Fruit fly (Drosophila melanogaster): ENCODE data around the gene AttD.

Gene AttD

DNA sequence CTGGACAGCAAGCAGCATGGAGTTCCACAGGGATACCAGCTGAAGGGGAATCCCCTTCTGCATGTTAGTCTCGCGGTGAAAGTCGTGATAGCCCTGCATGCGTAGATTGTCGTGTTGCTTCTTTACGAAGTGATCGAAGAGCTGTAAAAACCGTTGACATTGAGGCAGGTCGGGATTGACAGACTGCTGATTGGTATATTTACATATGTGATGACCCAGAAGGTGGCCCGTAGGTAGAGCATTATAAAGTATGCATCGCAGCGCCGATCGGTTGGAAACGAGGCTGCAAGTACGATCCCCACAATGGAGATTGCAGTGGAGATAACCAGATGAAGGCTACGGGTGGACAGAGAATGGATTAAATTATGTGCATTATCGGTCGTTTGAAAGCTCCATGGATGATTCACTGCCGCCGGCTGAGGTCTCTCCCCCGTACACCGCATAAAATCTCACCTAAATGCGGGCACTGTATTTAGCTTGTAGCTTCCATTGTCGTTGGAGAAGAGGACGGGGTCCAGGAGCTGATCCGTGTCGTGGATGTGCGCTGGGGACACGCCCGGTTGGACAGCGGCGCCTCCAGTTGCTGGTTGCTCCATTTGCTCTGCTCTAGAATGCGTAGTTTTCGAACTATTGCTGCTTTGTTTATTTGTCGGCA, 45.3 kb downstream of the AttD start (continued):
- TF ChIP-seq CG8388 (GFP tag; optimal IDR thresholded peaks at IDR 0.05) = no peak
- TF ChIP-seq CG8281 (tag; optimal IDR thresholded peaks at IDR 0.05) = no peak
- no peak for TF ChIP-seq CG16815 (GFP tag; optimal IDR thresholded peaks at IDR 0.05)
- TF ChIP-seq CG13296 (GFP tag; optimal IDR thresholded peaks at IDR 0.05) = no peak
- TF ChIP-seq CkIIα-i1 (GFP tag; IDR thresholded peaks at IDR 0.05) = no peak
- no peak for TF ChIP-seq prd (optimal IDR thresholded peaks at IDR 0.05)
- no peak for TF ChIP-seq prd (GFP tag; IDR thresholded peaks at IDR 0.05)
- peak; percentile 17 for TF ChIP-seq CG2120 (GFP tag; optimal IDR thresholded peaks at IDR 0.05)
- no peak for TF ChIP-seq CG7928 (GFP tag; optimal IDR thresholded peaks at IDR 0.05)
- TF ChIP-seq bab2 (GFP tag; optimal IDR thresholded peaks at IDR 0.05) = no peak
- no peak for TF ChIP-seq danr (GFP tag; IDR thresholded peaks at IDR 0.05)
- no peak for TF ChIP-seq CG2712 (tag; optimal IDR thresholded peaks at IDR 0.05)
- TF ChIP-seq Xrp1 (GFP tag; IDR thresholded peaks at IDR 0.05) = peak; percentile 6; the same call in 1 of the 2 replicates

DNA sequence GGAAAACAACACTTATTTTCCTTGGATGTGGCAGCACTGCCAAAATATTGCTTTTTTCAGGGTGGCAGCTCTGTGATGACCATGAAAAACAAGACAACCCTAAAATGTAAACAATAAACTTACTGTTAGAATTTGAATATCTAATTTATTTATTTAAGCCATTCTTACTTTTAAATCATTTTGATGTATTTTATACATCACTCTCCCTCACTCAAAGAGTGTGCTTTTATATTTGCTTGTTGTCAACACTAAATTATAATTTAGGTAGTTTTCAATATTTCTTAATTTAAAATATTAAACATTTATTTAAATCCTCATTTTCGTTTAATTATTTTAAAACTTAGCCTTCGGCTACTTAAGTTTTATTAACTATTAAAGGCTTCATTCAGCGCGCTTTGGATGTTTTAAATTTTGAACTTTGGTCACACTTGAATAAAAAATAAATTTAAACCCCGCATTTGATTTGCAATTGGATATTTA, 45.8 kb downstream of the AttD start, which contains the start of the genes CG7523 and Mps1:
TSS of gene CG7523 (minus strand) at position 39 of the 480 bp plus-strand sequence.
TSS of gene Mps1 (plus strand) at position 415 of the 480 bp plus-strand sequence.
- TF ChIP-seq gsb-n (tag; optimal IDR thresholded peaks at IDR 0.05) (no peak), onecut (GFP tag; IDR thresholded peaks at IDR 0.05) (peak; percentile 49; the same call in 1 of the 2 replicates), CG7987 (GFP tag; optimal IDR thresholded peaks at IDR 0.05) (no peak), Myb (GFP tag; optimal IDR thresholded peaks at IDR 0.05) (peak; percentile 91), CG2712 (tag; optimal IDR thresholded peaks at IDR 0.05) (peak; percentile 38), mam (GFP tag; optimal IDR thresholded peaks at IDR 0.05) (peak; percentile 10), CG17361 (GFP tag; IDR thresholded peaks at IDR 0.05) (peak; percentile 59; the same call in 2 of the 3 replicates), CG4617 (GFP tag; optimal IDR thresholded peaks at IDR 0.05; ENCODE audit: borderline replicate concordance) (peak; percentile 51), hth (optimal IDR thresholded peaks at IDR 0.05) (no peak), CG12659 (GFP tag; optimal IDR thresholded peaks at IDR 0.05) (peak; percentile 68), CG15601 (tag; optimal IDR thresholded peaks at IDR 0.05) (peak; percentile 55), CG5180 (GFP tag; optimal IDR thresholded peaks at IDR 0.05) (no peak), slou (GFP tag; optimal IDR thresholded peaks at IDR 0.05) (no peak), pfk (GFP tag; optimal IDR thresholded peaks at IDR 0.05) (peak; percentile 3), CG32767 (GFP tag; IDR thresholded peaks at IDR 0.05) (no peak), sens (GFP tag) (peak; percentile 39), CG10431 (GFP tag; optimal IDR thresholded peaks at IDR 0.05) (peak; percentile 41), Sry-δ (GFP tag; optimal IDR thresholded peaks at IDR 0.05) (peak; percentile 43), CG12391 (tag; optimal IDR thresholded peaks at IDR 0.05) (peak; percentile 79), D19A (tag; optimal IDR thresholded peaks at IDR 0.05) (peak; percentile 7), Hmr (GFP tag; optimal IDR thresholded peaks at IDR 0.05) (peak; percentile 77), crp (GFP tag; optimal IDR thresholded peaks at IDR 0.05) (peak in 1 of 2 experiments; percentile 11), Dek (tag; optimal IDR thresholded peaks at IDR 0.05) (peak; percentile 48), CG30020 (tag; optimal IDR thresholded peaks at IDR 0.05) (peak; percentile 45), knrl (GFP tag; IDR thresholded peaks at IDR 0.05; ENCODE audit: partially characterized antibody) (0 out of 3 replicates have a peak, but pooled peaks have one; percentile 26), ap (GFP tag; IDR thresholded peaks at IDR 0.05) (no peak), gce (GFP tag; IDR thresholded peaks at IDR 0.05) (no peak), CG17829 (tag; optimal IDR thresholded peaks at IDR 0.05) (peak; percentile 44), Ets97D (GFP tag; optimal IDR thresholded peaks at IDR 0.05) (peak; percentile 57), Blimp-1 (GFP tag; optimal IDR thresholded peaks at IDR 0.05) (no peak), CG10543 (GFP tag; optimal IDR thresholded peaks at IDR 0.05) (peak; percentile 7), CG14710 (tag; optimal IDR thresholded peaks at IDR 0.05) (peak; percentile 98), grau (tag; optimal IDR thresholded peaks at IDR 0.05) (peak; percentile 26), CG8388 (GFP tag; optimal IDR thresholded peaks at IDR 0.05) (peak; percentile 41), phol (tag; optimal IDR thresholded peaks at IDR 0.05) (peak; percentile 51), CG34224 (GFP tag; IDR thresholded peaks at IDR 0.05; ENCODE audit: partially characterized antibody) (no peak), GATAe (GFP tag; conservative IDR thresholded peaks at IDR 0.05) (no peak)
